Worm (Caenorhabditis elegans): ENCODE results near the gene rad-23.

rad-23 gene

DNA sequence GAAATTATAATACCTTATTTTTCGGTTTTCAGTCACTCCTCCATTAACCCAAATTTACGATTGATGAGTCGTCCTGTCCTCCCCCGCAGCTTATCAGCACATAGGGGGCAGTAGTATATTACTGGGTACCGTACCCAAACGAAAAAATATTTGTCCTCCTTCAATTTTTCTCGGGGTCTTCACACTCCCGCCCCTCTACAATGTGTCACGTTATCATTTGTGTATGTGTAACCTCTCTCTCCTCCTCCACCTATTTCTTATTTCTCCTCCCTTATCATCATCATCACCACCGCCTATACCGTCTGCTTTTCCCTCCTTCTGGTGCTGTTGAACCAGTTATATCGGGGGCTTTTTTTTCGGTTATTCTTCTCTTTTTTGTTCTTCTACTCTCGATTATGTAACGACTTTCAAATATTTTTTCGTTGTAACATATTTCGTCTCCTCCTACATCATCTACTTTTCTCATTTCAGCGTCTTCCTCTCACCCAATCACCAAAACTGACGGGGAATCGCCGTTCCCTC is 6.2 kb downstream of the rad-23 start, which contains the start of gene ghi-1:
ghi-1 (plus strand) TSS at position 472 of the 522 bp plus-strand sequence.
- TF ChIP-seq zag-1 (tag; optimal IDR thresholded peaks at IDR 0.05), result no peak
- peak in 1 of 2 experiments; percentile 29 for TF ChIP-seq mdl-1 (tag; optimal IDR thresholded peaks at IDR 0.05)
- TF ChIP-seq nhr-47 (tag; optimal IDR thresholded peaks at IDR 0.05), result no peak
- no peak for TF ChIP-seq pqm-1 (tag; optimal IDR thresholded peaks at IDR 0.05)
- no peak for TF ChIP-seq zip-4 (GFP tag; optimal IDR thresholded peaks at IDR 0.05)
- TF ChIP-seq fkh-8 (tag; optimal IDR thresholded peaks at IDR 0.05), result no peak
- TF ChIP-seq nhr-71 (tag; optimal IDR thresholded peaks at IDR 0.05), result peak; percentile 12
- no peak for TF ChIP-seq lir-3 (tag; optimal IDR thresholded peaks at IDR 0.05; ENCODE audit: poor library complexity)
- no peak for TF ChIP-seq aly-2 (tag; optimal IDR thresholded peaks at IDR 0.05)
- TF ChIP-seq dsc-1 (tag; optimal IDR thresholded peaks at IDR 0.05), result no peak
- peak in 1 of 2 experiments; percentile 38 for TF ChIP-seq lin-35 (GFP tag; optimal IDR thresholded peaks at IDR 0.05)
- TF ChIP-seq tlp-1 (tag; optimal IDR thresholded peaks at IDR 0.05), result no peak
- peak; percentile 12 for TF ChIP-seq lin-14 (GFP tag; optimal IDR thresholded peaks at IDR 0.05)
- TF ChIP-seq efl-1 (optimal IDR thresholded peaks at IDR 0.05), result no peak
- peak in 1 of 2 experiments; percentile 91 for TF ChIP-seq efl-1 (GFP tag; optimal IDR thresholded peaks at IDR 0.05 in 1 of 2)
- peak; percentile 44 for TF ChIP-seq elt-2 (tag; optimal IDR thresholded peaks at IDR 0.05)
- TF ChIP-seq lsy-2 (tag; optimal IDR thresholded peaks at IDR 0.05), result peak in 1 of 2 experiments; percentile 53
- TF ChIP-seq nhr-85 (tag), result peak; percentile 76
- no peak for TF ChIP-seq xbp-1 (tag; optimal IDR thresholded peaks at IDR 0.05)
- TF ChIP-seq skn-1 (tag; optimal IDR thresholded peaks at IDR 0.05), result peak; percentile 10
- no peak for TF ChIP-seq hlh-4 (tag; optimal IDR thresholded peaks at IDR 0.05)
- no peak for TF ChIP-seq sptf-1 (tag; optimal IDR thresholded peaks at IDR 0.05)
- no peak for TF ChIP-seq nhr-76 (tag; optimal IDR thresholded peaks at IDR 0.05)
- no peak for TF ChIP-seq hpl-2 (GFP tag; optimal IDR thresholded peaks at IDR 0.05)
- TF ChIP-seq snu-23 (GFP tag; optimal IDR thresholded peaks at IDR 0.05), result peak; percentile 16
- no peak for TF ChIP-seq mep-1 (tag; optimal IDR thresholded peaks at IDR 0.05)
- TF ChIP-seq nhr-20 (tag; optimal IDR thresholded peaks at IDR 0.05), result peak; percentile 3

DNA sequence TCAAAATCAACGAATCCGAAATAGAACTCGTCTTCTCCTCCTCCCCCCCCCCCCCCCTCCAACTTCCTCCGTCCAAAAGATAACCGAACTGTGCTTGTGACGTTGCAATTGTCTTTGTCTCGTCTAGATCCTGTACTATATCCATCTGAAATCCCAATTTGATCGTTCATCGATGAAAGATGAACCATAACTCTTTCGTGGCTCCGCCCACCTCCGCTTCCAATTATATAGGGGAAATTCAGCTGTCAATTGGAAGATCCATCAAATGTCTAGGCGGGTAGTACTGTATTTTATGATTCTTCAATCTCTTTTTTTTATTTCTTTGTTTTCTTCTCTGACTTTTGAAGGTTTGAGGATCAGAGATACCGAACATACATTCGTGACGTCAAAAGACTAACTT is 7.1 kb downstream of the rad-23 start:
- TF ChIP-seq unc-130 (tag; optimal IDR thresholded peaks at IDR 0.05), result no peak
- peak; percentile 75 for TF ChIP-seq nhr-85 (tag)
- no peak for TF ChIP-seq xbp-1 (tag; optimal IDR thresholded peaks at IDR 0.05)
- peak; percentile 17 for TF ChIP-seq lin-14 (GFP tag; optimal IDR thresholded peaks at IDR 0.05)
- peak in 1 of 2 experiments; percentile 4 for TF ChIP-seq lsy-2 (tag; optimal IDR thresholded peaks at IDR 0.05)
- TF ChIP-seq nhr-47 (tag; optimal IDR thresholded peaks at IDR 0.05), result no peak
- no peak for TF ChIP-seq alr-1 (tag; optimal IDR thresholded peaks at IDR 0.05; ENCODE audit: borderline replicate concordance)
- TF ChIP-seq nhr-90 (tag; optimal IDR thresholded peaks at IDR 0.05; ENCODE audit: poor library complexity), result no peak
- TF ChIP-seq mef-2 (tag; optimal IDR thresholded peaks at IDR 0.05), result no peak
- no peak for TF ChIP-seq Y116A8C.19 (tag; optimal IDR thresholded peaks at IDR 0.05; ENCODE audit: borderline replicate concordance)

DNA sequence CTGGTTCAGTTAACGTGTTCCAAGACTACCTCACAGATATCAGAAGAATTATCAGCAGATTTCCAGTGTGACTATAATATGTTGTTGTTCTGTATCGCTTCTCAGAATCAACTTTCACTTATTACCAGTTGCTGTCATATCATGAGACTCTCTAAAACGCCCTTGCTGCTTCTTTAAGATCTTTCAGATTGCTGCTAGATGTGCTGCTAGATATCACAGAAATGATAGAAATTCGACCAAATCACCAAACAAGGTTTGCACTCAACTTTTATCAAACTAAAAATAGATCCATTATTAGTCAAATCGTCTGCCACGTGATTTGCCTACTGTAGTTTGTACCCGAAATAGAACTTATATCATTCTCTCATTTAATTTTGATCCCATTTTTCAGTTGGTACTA is 8.0 kb downstream of the rad-23 start:
- no peak for TF ChIP-seq dsc-1 (tag; optimal IDR thresholded peaks at IDR 0.05)
- TF ChIP-seq nhr-85 (tag), result peak; percentile 53
- 0 out of 2 replicates have a peak, but pooled peaks have one; percentile 3 for TF ChIP-seq nhr-19 (GFP tag; conservative IDR thresholded peaks at IDR 0.05)
- peak in 1 of 2 experiments; percentile 69 for TF ChIP-seq lsy-2 (tag; optimal IDR thresholded peaks at IDR 0.05)
- TF ChIP-seq nhr-71 (tag; optimal IDR thresholded peaks at IDR 0.05), result peak; percentile 17
- TF ChIP-seq nhr-20 (tag; optimal IDR thresholded peaks at IDR 0.05), result peak; percentile 3
- TF ChIP-seq pag-3 (tag; optimal IDR thresholded peaks at IDR 0.05; ENCODE audit: borderline replicate concordance, insufficient read depth), result no peak
- no peak for TF ChIP-seq lin-39 (tag; optimal IDR thresholded peaks at IDR 0.05)
- peak in 1 of 6 experiments; percentile 45 for TF ChIP-seq elt-3 (tag; optimal IDR thresholded peaks at IDR 0.05)

DNA sequence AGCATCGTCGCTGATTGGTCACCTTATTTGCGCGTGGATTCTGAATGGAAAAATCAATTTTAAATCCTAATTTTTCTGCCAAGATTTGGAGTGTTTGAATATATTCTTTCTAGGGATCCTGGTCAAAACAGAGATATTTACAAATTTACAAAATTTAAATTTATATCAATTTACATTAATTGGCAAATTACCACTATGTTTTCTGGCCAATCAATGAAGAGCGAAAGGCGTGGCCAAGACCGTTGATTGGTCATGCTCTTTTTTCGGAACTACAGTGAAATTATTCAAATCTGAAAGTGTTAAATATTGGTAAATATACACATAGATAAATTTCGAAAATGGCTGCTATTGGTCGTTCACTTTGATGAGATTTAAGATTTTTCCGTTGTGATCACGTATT is 9.8 kb downstream of the rad-23 start:
- no peak for TF ChIP-seq pag-3 (tag; optimal IDR thresholded peaks at IDR 0.05; ENCODE audit: borderline replicate concordance, insufficient read depth)
- no peak for TF ChIP-seq hlh-4 (tag; optimal IDR thresholded peaks at IDR 0.05)
- TF ChIP-seq nhr-28 (tag; optimal IDR thresholded peaks at IDR 0.05), result no peak
- TF ChIP-seq ets-5 (GFP tag; IDR thresholded peaks at IDR 0.05), result no peak
- no peak for TF ChIP-seq fkh-10 (GFP tag; optimal IDR thresholded peaks at IDR 0.05)
